Fruit fly (Drosophila melanogaster): ENCODE measurements around the gene ND-20L.

The ND-20L gene

DNA sequence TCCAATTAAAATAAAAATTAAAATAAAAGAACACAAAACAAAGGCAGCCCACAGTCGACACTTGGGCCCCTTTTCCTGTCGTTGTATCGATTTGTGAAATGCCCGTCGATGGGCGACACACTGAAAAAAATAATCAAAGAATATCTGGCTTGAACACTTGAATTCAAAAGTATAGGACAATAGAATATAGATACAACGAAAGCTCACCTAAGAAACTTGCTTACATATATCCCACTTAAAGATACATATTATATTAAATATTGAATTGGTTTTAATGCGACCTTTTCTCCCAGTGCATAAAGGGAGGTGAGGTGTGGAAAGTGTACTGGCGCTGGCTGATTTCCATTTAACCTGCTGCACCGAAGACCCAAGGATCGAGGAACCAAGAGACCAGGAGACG, 6.6 kb downstream of the ND-20L start (continued):
- TF ChIP-seq CG17912 (GFP tag; optimal IDR thresholded peaks at IDR 0.05) (no peak), MTF-1 (GFP tag; optimal IDR thresholded peaks at IDR 0.05; ENCODE audit: borderline replicate concordance) (peak; percentile 28), CG18262 (tag; optimal IDR thresholded peaks at IDR 0.05) (peak; percentile 78), gcm2 (GFP tag; optimal IDR thresholded peaks at IDR 0.05) (no peak), knrl (GFP tag; IDR thresholded peaks at IDR 0.05; ENCODE audit: partially characterized antibody) (no peak), Bgb (GFP tag; IDR thresholded peaks at IDR 0.05; ENCODE audit: partially characterized antibody) (no peak), HmgD (GFP tag; optimal IDR thresholded peaks at IDR 0.05) (no peak), Neu2 (GFP tag; optimal IDR thresholded peaks at IDR 0.05; ENCODE audit: borderline replicate concordance) (no peak), Hsf (GFP tag; optimal IDR thresholded peaks at IDR 0.05) (peak; percentile 23), CG8924 (tag; optimal IDR thresholded peaks at IDR 0.05) (peak; percentile 59), scrt (GFP tag; optimal IDR thresholded peaks at IDR 0.05) (no peak), oc (tag; optimal IDR thresholded peaks at IDR 0.05) (no peak), kah (GFP tag; optimal IDR thresholded peaks at IDR 0.05) (no peak), pnt (GFP tag; optimal IDR thresholded peaks at IDR 0.05) (peak; percentile 7), odd (GFP tag; optimal IDR thresholded peaks at IDR 0.05) (no peak), CG11456 (GFP tag; IDR thresholded peaks at IDR 0.05) (no peak), CG1647 (GFP tag; optimal IDR thresholded peaks at IDR 0.05) (no peak), Rx (GFP tag; IDR thresholded peaks at IDR 0.05) (peak; percentile 22; the same call in 1 of the 2 replicates), TFAM (GFP tag; optimal IDR thresholded peaks at IDR 0.05) (no peak), ind (GFP tag; optimal IDR thresholded peaks at IDR 0.05) (no peak), dan (GFP tag; IDR thresholded peaks at IDR 0.05) (peak; percentile 62; the same call in 1 of the 2 replicates), HmgZ (tag; optimal IDR thresholded peaks at IDR 0.05) (no peak), tup (GFP tag; optimal IDR thresholded peaks at IDR 0.05) (no peak), Eip74EF (GFP tag; optimal IDR thresholded peaks at IDR 0.05) (no peak), Elba2 (GFP tag; optimal IDR thresholded peaks at IDR 0.05) (peak; percentile 11), esg (GFP tag; conservative IDR thresholded peaks at IDR 0.05) (peak; percentile 38; the same call in 1 of the 2 replicates), Hr3 (GFP tag; optimal IDR thresholded peaks at IDR 0.05) (peak; percentile 29), CG7556 (GFP tag; optimal IDR thresholded peaks at IDR 0.05) (peak; percentile 9), CG4854 (GFP tag; optimal IDR thresholded peaks at IDR 0.05) (no peak), Deaf1 (tag; optimal IDR thresholded peaks at IDR 0.05) (no peak), CG6683 (GFP tag; optimal IDR thresholded peaks at IDR 0.05) (no peak), NC2β (GFP tag; optimal IDR thresholded peaks at IDR 0.05) (no peak), sob (GFP tag; IDR thresholded peaks at IDR 0.05) (no peak), CG12769 (tag; optimal IDR thresholded peaks at IDR 0.05) (no peak), ara (GFP tag; IDR thresholded peaks at IDR 0.05) (peak; percentile 78), lmd (GFP tag; IDR thresholded peaks at IDR 0.05) (peak; percentile 43; the same call in 1 of the 2 replicates), gem (tag; optimal IDR thresholded peaks at IDR 0.05) (peak; percentile 74), dimm (GFP tag; IDR thresholded peaks at IDR 0.05) (no peak), CG12104 (GFP tag; optimal IDR thresholded peaks at IDR 0.05) (peak; percentile 10), Antp (GFP tag; optimal IDR thresholded peaks at IDR 0.05) (no peak), tin (GFP tag; optimal IDR thresholded peaks at IDR 0.05) (peak; percentile 47), Asciz (GFP tag; optimal IDR thresholded peaks at IDR 0.05) (peak; percentile 30), CG7357 (GFP tag; IDR thresholded peaks at IDR 0.05) (peak; percentile 41; the same call in 1 of the 3 replicates), gsb (GFP tag; IDR thresholded peaks at IDR 0.05) (no peak), CG1024 (GFP tag; IDR thresholded peaks at IDR 0.05) (no peak), CG31441 (GFP tag; IDR thresholded peaks at IDR 0.05) (peak; percentile 53), Doc2 (GFP tag; IDR thresholded peaks at IDR 0.05) (no peak), CG4820 (GFP tag; optimal IDR thresholded peaks at IDR 0.05) (peak; percentile 73), cas (GFP tag; IDR thresholded peaks at IDR 0.05) (no peak), MESR4 (GFP tag; optimal IDR thresholded peaks at IDR 0.05) (no peak), ssp (GFP tag; IDR thresholded peaks at IDR 0.05) (peak; percentile 22; the same call in 1 of the 2 replicates)
